Fruit fly (Drosophila melanogaster) whole organism, adult: ENCODE results near the gene Ir85a.

ENCODE experiments used
- CG11617 ChIP-seq: fragments of 200-800 bp; sonication (Bioruptor generic); optimal IDR thresholded peaks from 2 replicates; lab custom pipeline; 2017; ENCODE audit warnings: mild to moderate bottlenecking, missing biosample characterization, missing genetic modification reagents, missing genetic modification characterization
- CG12768 ChIP-seq: fragments of 200-800 bp; sonication (Bioruptor generic); optimal IDR thresholded peaks from 2 replicates; lab custom pipeline; 2017; ENCODE audit warnings: missing biosample characterization, missing genetic modification characterization, mild to moderate bottlenecking, moderate library complexity, missing genetic modification reagents
- CG14711 ChIP-seq: fragments of 200-800 bp; sonication (Bioruptor generic); optimal IDR thresholded peaks from 2 replicates; lab custom pipeline; 2018; ENCODE audit warnings: missing biosample characterization, mild to moderate bottlenecking, missing genetic modification characterization, moderate library complexity
- CG1620 ChIP-seq: fragments of 200-800 bp; sonication (Bioruptor generic); optimal IDR thresholded peaks from 2 replicates; lab custom pipeline; 2016; ENCODE audit warnings: missing biosample characterization, missing genetic modification characterization
- CG33017 ChIP-seq: fragments of 200-800 bp; sonication (Bioruptor generic); optimal IDR thresholded peaks from 2 replicates; lab custom pipeline; 2018; ENCODE audit warnings: missing biosample characterization, mild to moderate bottlenecking, missing genetic modification characterization, moderate library complexity
- CG5204 ChIP-seq: fragments of 200-800 bp; sonication (Bioruptor generic); optimal IDR thresholded peaks from 2 replicates; lab custom pipeline; 2016; ENCODE audit warnings: missing biosample characterization, missing genetic modification characterization
- CG7045 ChIP-seq: fragments of 200-800 bp; sonication (Bioruptor generic); optimal IDR thresholded peaks from 2 replicates; lab custom pipeline; 2017; ENCODE audit warnings: missing biosample characterization, mild to moderate bottlenecking, missing genetic modification characterization
- CG7101 ChIP-seq: fragments of 200-800 bp; sonication (Bioruptor generic); optimal IDR thresholded peaks from 2 replicates; lab custom pipeline; 2018; ENCODE audit warnings: missing biosample characterization, mild to moderate bottlenecking, missing genetic modification characterization, moderate library complexity
- Clk ChIP-seq: fragments of 200-800 bp; sonication (Bioruptor generic); optimal IDR thresholded peaks from 2 replicates; lab custom pipeline; 2017; ENCODE audit warnings: missing biosample characterization, missing genetic modification characterization
- Crg-1 ChIP-seq: fragments of 200-800 bp; sonication (Bioruptor generic); optimal IDR thresholded peaks from 2 replicates; lab custom pipeline; 2016; ENCODE audit warnings: missing biosample characterization, missing genetic modification characterization
- Hr96 ChIP-seq: fragments of 200-800 bp; sonication (Bioruptor generic); optimal IDR thresholded peaks from 2 replicates; lab custom pipeline; 2016; ENCODE audit warnings: missing biosample characterization, missing genetic modification characterization
- Mnt ChIP-seq: fragments of 200-800 bp; sonication (Bioruptor generic); optimal IDR thresholded peaks from 2 replicates; lab custom pipeline; 2016; ENCODE audit warnings: missing biosample characterization, mild to moderate bottlenecking, missing genetic modification characterization
- bab1 ChIP-seq: fragments of 200-800 bp; sonication (Bioruptor generic); optimal IDR thresholded peaks from 3 replicates; lab custom pipeline; 2019; ENCODE audit warnings: missing biosample characterization, mild to moderate bottlenecking, missing genetic modification characterization, moderate library complexity
- cic ChIP-seq: fragments of 200-800 bp; sonication (Bioruptor generic); optimal IDR thresholded peaks from 2 replicates; lab custom pipeline; 2017; ENCODE audit warnings: missing biosample characterization, mild to moderate bottlenecking, missing genetic modification characterization, moderate library complexity
- cnc ChIP-seq, 2 experiments: fragments of >200 bp; optimal IDR thresholded peaks; 2 replicates each; lab custom pipeline; 2017
- kay ChIP-seq: fragments of 200-800 bp; sonication (Bioruptor generic); peaks from one replicate; lab custom pipeline; 2016; ENCODE audit warnings: missing biosample characterization, missing genetic modification characterization, borderline replicate concordance
- ovo ChIP-seq: fragments of 200-800 bp; sonication (Bioruptor generic); optimal IDR thresholded peaks from 2 replicates; lab custom pipeline; 2016; ENCODE audit warnings: missing biosample characterization, missing genetic modification characterization
- pad ChIP-seq: fragments of 200-800 bp; sonication (Bioruptor generic); optimal IDR thresholded peaks from 3 replicates; lab custom pipeline; 2017; ENCODE audit warnings: missing biosample characterization, missing genetic modification characterization, mild to moderate bottlenecking, moderate library complexity, missing genetic modification reagents
- tj ChIP-seq: fragments of 200-800 bp; sonication (Bioruptor generic); optimal IDR thresholded peaks from 3 replicates; lab custom pipeline; 2017; ENCODE audit warnings: missing biosample characterization, mild to moderate bottlenecking, missing genetic modification characterization, moderate library complexity
- toe ChIP-seq: fragments of 200-800 bp; sonication (Bioruptor generic); optimal IDR thresholded peaks from 2 replicates; lab custom pipeline; 2016; ENCODE audit warnings: missing biosample characterization, missing genetic modification characterization

The Ir85a gene

DNA sequence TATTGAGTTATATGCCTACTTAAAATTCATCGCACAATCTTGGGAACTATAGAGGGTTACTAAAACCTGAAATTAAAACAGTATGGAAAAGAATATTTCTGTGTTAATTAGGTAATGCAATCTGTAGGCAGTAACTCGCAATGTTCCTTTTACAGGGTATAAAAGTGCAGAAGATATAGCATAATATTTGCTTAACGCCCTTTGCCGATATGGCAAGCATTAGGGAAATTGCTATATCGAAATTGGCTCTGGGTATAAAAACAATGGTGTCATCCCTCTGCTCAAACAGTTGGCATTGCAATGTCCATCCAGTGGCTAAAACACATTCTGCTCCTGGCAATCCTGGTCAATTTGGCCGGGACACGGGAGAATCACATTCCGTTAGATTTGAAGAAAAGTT lies at the start of gene Ir85a:
TSS of gene Ir85a (plus strand) at position 301 of the 400 bp plus-strand sequence.
- TF ChIP-seq cic (GFP tag; lab: Kevin White, UChicago) (no peak), CG7045 (GFP tag; lab: Kevin White, UChicago) (no peak), CG33017 (tag; lab: Kevin White, UChicago) (no peak), CG7101 (no peak), cnc (optimal IDR thresholded peaks at IDR 0.05; lab: Kevin White, UChicago) (no peak), tj (no peak), Hr96 (GFP tag; lab: Kevin White, UChicago) (no peak), Crg-1 (GFP tag; lab: Kevin White, UChicago) (no peak), toe (no peak), ovo (GFP tag; lab: Kevin White, UChicago) (no peak), CG12768 (no peak), CG14711 (no peak), pad (GFP tag; lab: Kevin White, UChicago) (no peak), Clk (GFP tag; lab: Kevin White, UChicago) (no peak), CG11617 (no peak), kay (GFP tag; lab: Kevin White, UChicago) (no peak), bab1 (no peak), Mnt (GFP tag; lab: Kevin White, UChicago) (no peak), CG5204 (no peak), CG1620 (no peak)

DNA sequence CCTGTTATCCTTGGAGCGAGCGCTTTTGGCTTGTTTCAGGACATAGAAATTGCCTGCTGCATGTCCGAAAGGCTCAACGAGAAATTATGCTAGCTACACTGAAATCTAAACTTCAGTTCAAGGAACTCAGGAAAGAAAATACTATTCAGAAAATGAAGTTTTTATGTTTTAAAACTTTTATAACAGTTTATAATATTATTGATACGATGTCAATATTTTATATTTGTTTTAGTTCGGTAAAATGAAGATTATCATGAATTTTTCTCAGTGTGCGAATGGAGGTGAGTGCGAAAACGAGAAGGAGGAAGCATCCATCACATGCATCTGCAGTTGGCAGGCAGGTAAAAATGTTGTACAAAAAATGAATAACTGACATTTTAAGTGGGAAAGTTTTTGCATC lies 48.1 kb upstream of the Ir85a start:
- peak; percentile 54 for TF ChIP-seq CG14711
- TF ChIP-seq bab1: peak; percentile 73
- TF ChIP-seq CG7101: peak; percentile 34
- TF ChIP-seq CG1620: no peak
- TF ChIP-seq CG5204: peak; percentile 38
- TF ChIP-seq ovo (GFP tag; lab: Kevin White, UChicago): peak; percentile 47
- TF ChIP-seq cnc (optimal IDR thresholded peaks at IDR 0.05; lab: Kevin White, UChicago): no peak
- TF ChIP-seq CG7045 (GFP tag; lab: Kevin White, UChicago): no peak
- TF ChIP-seq CG33017 (tag; lab: Kevin White, UChicago): peak; percentile 63
- no peak for TF ChIP-seq toe

DNA sequence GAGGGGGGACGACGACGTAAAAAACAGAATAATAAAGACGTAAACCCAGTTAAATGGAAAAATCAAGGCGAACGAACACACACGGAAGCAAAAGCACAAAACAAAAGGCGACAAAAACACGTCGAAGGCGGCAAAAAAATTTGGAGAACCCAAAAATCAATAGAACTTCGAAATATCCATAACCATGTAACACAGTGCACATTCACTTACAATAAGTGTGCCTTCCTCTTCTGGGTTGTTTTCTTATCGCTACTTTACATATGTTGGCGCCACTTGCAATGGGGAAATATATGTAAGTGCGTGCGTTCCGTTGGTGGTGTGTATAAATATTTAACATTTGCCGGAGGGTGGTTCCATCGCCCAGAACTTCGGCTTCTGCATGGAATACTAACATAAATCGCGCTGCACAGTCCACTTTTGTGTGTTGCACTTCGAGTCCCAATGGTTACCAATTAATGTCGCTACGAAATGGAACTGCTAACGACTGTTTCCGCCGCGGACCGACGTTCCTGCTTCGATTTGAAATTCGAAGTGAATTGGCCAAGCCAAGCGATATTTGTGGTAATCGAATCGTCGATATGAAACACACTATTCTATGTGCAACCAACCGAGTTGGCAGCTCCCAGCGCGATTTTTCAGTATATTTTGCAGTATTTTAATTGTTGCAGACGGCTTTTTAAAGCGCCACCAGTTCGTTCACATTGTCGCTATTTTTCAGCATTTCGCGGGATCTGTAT lies 47.2 kb upstream of the Ir85a start, which contains the start of the genes CG9801 and Nasp:
TSS of gene CG9801 (minus strand) at position 542 of the 737 bp plus-strand sequence.
TSS of gene Nasp (plus strand) at position 665 of the 737 bp plus-strand sequence.
- peak; percentile 42 for TF ChIP-seq Crg-1 (GFP tag; lab: Kevin White, UChicago)
- TF ChIP-seq kay (GFP tag; lab: Kevin White, UChicago): no peak
- peak; percentile 30 for TF ChIP-seq CG7101
- peak; percentile 9 for TF ChIP-seq CG14711
- no peak for TF ChIP-seq toe
- no peak for TF ChIP-seq cnc (optimal IDR thresholded peaks at IDR 0.05; lab: Kevin White, UChicago)
- peak; percentile 28 for TF ChIP-seq CG1620
- no peak for TF ChIP-seq cic (GFP tag; lab: Kevin White, UChicago)
- TF ChIP-seq CG12768: peak; percentile 38
- peak; percentile 19 for TF ChIP-seq Mnt (GFP tag; lab: Kevin White, UChicago)
- TF ChIP-seq pad (GFP tag; lab: Kevin White, UChicago): peak; percentile 18
- no peak for TF ChIP-seq Clk (GFP tag; lab: Kevin White, UChicago)
- peak; percentile 57 for TF ChIP-seq bab1

DNA sequence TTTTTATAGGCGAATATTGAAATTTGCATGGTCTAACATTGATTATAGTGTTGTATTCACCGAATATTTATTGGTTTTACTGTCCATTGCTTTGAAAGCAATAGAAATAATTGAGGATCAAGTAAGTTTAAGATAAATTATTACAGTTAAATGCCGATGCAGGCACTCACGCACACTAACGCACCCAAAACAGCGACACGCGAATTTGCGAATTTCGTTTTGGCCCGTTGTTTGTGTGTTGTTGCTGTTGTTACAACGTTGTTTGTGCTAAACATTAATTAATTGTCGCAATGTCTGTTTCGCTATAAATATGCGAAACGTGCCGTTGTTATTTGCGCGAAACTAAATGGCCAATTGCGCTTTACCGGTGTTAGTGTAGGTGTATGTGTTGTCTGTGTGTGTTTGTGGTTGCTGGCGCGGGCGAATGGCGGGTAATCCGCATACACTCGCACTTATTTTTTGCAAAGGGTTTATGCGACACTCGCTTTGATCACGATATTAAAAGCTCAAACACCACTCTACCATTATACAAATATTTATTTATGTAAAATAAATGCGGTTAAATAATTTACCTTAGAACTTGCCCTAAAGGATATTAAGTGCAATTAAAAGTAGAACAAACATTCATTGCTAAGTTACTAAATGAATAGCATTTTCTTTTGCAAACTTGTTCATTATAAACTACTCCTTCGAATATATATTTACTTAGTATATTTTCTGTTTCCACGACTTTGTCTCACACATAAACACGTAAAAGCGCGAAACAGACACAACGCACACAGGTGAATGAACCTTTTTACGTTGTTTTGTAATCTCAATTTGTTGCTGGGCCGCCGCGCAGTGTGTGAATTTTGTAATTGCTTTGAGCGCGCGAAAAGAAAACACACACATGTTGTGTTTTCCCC lies 46.4 kb upstream of the Ir85a start:
- TF ChIP-seq Crg-1 (GFP tag; lab: Kevin White, UChicago) (peak; percentile 42), toe (peak; percentile 45), Hr96 (GFP tag; lab: Kevin White, UChicago) (peak; percentile 20), CG14711 (peak; percentile 79), CG11617 (peak; percentile 85), cnc (optimal IDR thresholded peaks at IDR 0.05; lab: Kevin White, UChicago) (no peak), CG7045 (GFP tag; lab: Kevin White, UChicago) (peak; percentile 84), pad (GFP tag; lab: Kevin White, UChicago) (peak; percentile 58), Mnt (GFP tag; lab: Kevin White, UChicago) (peak; percentile 28), tj (peak; percentile 70), Clk (GFP tag; lab: Kevin White, UChicago) (peak; percentile 69), CG12768 (peak; percentile 82), bab1 (peak; percentile 87), ovo (GFP tag; lab: Kevin White, UChicago) (peak; percentile 45), cic (GFP tag; lab: Kevin White, UChicago) (peak; percentile 31), CG7101 (peak; percentile 85), CG1620 (peak; percentile 6), kay (GFP tag; lab: Kevin White, UChicago) (peak; percentile 83), CG33017 (tag; lab: Kevin White, UChicago) (peak; percentile 92), CG5204 (peak; percentile 64)

DNA sequence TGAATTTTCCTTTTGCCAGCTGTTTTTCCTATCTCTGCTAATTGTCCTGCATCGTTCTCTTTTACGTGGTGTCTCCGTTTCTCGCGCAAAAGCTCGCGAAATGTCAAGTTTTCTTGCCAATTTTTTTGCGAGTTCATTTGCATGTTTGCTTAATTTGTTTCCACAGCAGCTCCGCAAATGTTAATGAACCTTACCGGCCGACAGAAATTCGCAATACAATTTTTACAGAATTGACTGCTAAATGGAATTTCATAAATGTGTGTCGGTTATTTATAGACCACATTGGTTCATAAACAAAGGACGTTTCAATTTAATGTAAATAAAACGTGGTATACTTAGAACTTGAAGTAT lies 45.7 kb upstream of the Ir85a start:
- TF ChIP-seq Mnt (GFP tag; lab: Kevin White, UChicago) (no peak), Crg-1 (GFP tag; lab: Kevin White, UChicago) (no peak), cic (GFP tag; lab: Kevin White, UChicago) (no peak), toe (no peak), bab1 (no peak), ovo (GFP tag; lab: Kevin White, UChicago) (no peak), CG1620 (no peak), CG7101 (no peak), CG12768 (no peak), kay (GFP tag; lab: Kevin White, UChicago) (no peak), Clk (GFP tag; lab: Kevin White, UChicago) (no peak), CG11617 (no peak), Hr96 (GFP tag; lab: Kevin White, UChicago) (no peak), CG5204 (no peak), pad (GFP tag; lab: Kevin White, UChicago) (no peak), CG7045 (GFP tag; lab: Kevin White, UChicago) (no peak), CG33017 (tag; lab: Kevin White, UChicago) (no peak), tj (no peak), cnc (optimal IDR thresholded peaks at IDR 0.05; lab: Kevin White, UChicago) (no peak)
